Fruit fly (Drosophila melanogaster): Measurements from ENCODE around the gene morgue.

morgue gene

DNA sequence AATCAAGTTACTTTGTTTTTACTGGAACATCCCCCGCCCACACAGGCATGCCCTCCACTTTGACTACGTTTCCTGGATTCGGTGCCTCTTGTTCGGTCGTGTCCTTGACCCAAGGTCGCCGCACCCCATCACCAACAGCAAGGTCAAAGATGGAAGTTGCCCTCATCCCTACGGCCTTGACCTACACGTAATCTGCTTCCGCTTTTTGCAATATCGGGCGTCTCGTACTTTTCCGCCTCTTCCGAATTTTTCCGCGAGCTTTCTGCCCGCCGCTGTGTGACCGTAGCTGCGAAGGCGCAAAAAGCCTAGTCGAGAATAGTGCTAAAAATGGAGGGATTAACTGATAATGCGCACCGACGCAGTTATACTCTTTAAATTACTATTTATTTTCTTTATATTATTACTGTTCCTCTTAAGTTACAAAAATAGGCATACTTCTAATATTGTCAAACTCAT, 12.1 kb upstream of the morgue start, which contains the start of gene Gs1l:
Gene Gs1l, minus strand, starts transcription at position 269 of the 456 bp plus-strand sequence.
- no peak for TF ChIP-seq Jra (GFP tag; optimal IDR thresholded peaks at IDR 0.05)
- no peak for TF ChIP-seq dsf (GFP tag; optimal IDR thresholded peaks at IDR 0.05; ENCODE audit: borderline replicate concordance)
- TF ChIP-seq pan (optimal IDR thresholded peaks at IDR 0.05), result no peak
- TF ChIP-seq CG9705 (GFP tag; optimal IDR thresholded peaks at IDR 0.05), result no peak
- no peak for TF ChIP-seq Abd-B (GFP tag; optimal IDR thresholded peaks at IDR 0.05)
- no peak for TF ChIP-seq Hnf4 (GFP tag; optimal IDR thresholded peaks at IDR 0.05)
- TF ChIP-seq OdsH (GFP tag; optimal IDR thresholded peaks at IDR 0.05), result no peak
- TF ChIP-seq lola (GFP tag; optimal IDR thresholded peaks at IDR 0.05), result no peak
- peak; percentile 25 for TF ChIP-seq Sp1 (GFP tag; optimal IDR thresholded peaks at IDR 0.05)
- no peak for TF ChIP-seq Vsx2 (GFP tag; optimal IDR thresholded peaks at IDR 0.05; ENCODE audit: partially characterized antibody)
- no peak for TF ChIP-seq tai (GFP tag; optimal IDR thresholded peaks at IDR 0.05)
- TF ChIP-seq N (GFP tag; optimal IDR thresholded peaks at IDR 0.05), result no peak
- TF ChIP-seq HLH106 (tag; optimal IDR thresholded peaks at IDR 0.05), result no peak
- no peak for TF ChIP-seq Rel (GFP tag; optimal IDR thresholded peaks at IDR 0.05)
- TF ChIP-seq Rel (tag; optimal IDR thresholded peaks at IDR 0.05), result peak; percentile 26
- TF ChIP-seq woc (GFP tag; optimal IDR thresholded peaks at IDR 0.05), result peak; percentile 56

DNA sequence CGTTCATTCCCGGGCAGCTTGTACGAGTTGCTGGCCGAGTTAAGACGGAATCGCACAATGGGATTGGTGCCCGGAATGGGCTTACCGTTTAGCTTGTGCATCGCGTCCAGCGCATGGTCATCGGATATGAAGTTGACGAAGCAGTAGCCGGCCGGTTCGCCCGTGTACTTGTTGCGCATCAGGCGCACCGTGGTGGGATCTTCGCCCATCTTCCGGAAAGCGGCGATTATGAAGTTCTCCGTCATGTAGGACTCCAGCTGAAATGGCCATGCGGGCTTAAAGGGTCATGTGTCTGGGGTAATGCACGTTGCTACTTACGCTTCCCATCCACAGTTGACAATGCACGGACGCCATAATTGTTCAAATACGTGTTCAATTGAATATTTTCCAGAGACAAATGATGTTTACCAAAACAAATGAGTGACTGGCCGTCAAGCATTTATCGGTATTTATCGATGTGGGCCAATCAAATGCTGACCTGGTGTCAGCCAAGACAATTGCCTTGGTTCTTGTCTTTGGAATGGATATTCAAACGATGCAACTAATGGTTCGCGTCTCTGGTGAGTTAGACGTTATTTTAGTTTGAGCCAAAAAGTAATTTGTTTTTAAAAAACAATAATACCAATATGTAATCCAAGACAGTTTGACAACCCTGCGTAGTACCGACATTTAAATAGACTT, 9.7 kb upstream of the morgue start, which contains the start of the genes Secp43 and ND-B8:
Gene Secp43, minus strand, starts transcription at position 445 of the 681 bp plus-strand sequence.
Gene ND-B8, plus strand, starts transcription at position 618 of the 681 bp plus-strand sequence.
- peak; percentile 15 for TF ChIP-seq rgr (GFP tag; optimal IDR thresholded peaks at IDR 0.05)
- no peak for TF ChIP-seq Hnf4 (GFP tag; optimal IDR thresholded peaks at IDR 0.05)
- TF ChIP-seq sage (GFP tag; optimal IDR thresholded peaks at IDR 0.05), result no peak
- TF ChIP-seq Myc (optimal IDR thresholded peaks at IDR 0.05), result peak; percentile 49
- TF ChIP-seq jim (GFP tag; optimal IDR thresholded peaks at IDR 0.05), result no peak
- no peak for TF ChIP-seq Dfd (GFP tag; optimal IDR thresholded peaks at IDR 0.05)
- no peak for TF ChIP-seq Jra (GFP tag; optimal IDR thresholded peaks at IDR 0.05)
- no peak for TF ChIP-seq foxo (GFP tag; optimal IDR thresholded peaks at IDR 0.05)

DNA sequence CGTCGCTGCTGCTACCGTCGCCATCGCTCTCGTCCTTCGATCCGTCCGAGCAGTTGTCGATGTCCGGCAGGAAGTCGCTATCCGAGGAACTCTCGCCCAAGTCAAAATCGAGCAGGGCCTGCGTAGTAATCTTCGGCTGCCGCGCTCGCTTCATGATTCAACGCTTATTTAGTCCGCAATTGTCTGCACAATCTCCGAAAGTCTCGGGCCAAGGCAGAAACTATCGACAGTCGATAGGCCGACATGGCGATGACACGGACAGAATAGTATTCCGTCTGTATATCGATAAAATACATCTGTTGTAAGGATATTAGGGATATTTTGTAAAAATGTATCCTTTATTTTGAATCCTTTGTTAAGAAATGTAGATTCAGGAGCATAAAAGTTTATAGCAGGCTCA, 8.3 kb upstream of the morgue start, which contains the start of gene CG15439:
Gene CG15439, minus strand, starts transcription at position 241 of the 400 bp plus-strand sequence.
- TF ChIP-seq jim (GFP tag; optimal IDR thresholded peaks at IDR 0.05), result no peak
- no peak for TF ChIP-seq sage (GFP tag; optimal IDR thresholded peaks at IDR 0.05)
- no peak for TF ChIP-seq woc (GFP tag; optimal IDR thresholded peaks at IDR 0.05)
- TF ChIP-seq rgr (GFP tag; optimal IDR thresholded peaks at IDR 0.05), result no peak
- TF ChIP-seq ey (GFP tag; optimal IDR thresholded peaks at IDR 0.05), result no peak
- no peak for TF ChIP-seq Hr78 (GFP tag; optimal IDR thresholded peaks at IDR 0.05)
- TF ChIP-seq fru (GFP tag; optimal IDR thresholded peaks at IDR 0.05), result no peak
- TF ChIP-seq Hnf4 (GFP tag; optimal IDR thresholded peaks at IDR 0.05), result no peak

DNA sequence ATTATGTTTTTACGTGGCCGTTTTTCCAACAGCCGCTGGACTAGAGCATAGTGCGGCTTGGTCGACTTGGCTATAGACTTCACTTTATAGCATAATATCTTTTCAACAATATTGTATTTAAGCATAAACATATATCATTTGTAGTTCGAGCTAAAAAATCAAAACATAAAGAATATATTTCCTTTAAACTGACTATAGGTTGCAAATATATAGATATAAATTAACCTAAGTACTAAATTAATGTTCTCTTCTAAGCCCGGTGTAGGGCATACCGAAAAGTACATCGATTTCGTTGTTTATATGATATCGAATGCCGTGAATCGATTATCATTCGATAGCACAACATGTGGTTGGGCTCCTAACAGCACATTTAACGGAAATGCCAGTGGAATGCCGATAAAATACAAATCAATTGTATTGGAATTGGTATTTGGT, 4.1 kb upstream of the morgue start, which contains the start of gene MFS18:
Gene MFS18, minus strand, starts transcription at position 54 of the 435 bp plus-strand sequence.
- TF ChIP-seq Vsx2 (GFP tag; optimal IDR thresholded peaks at IDR 0.05; ENCODE audit: partially characterized antibody), result no peak
- peak; percentile 77 for TF ChIP-seq Myc (optimal IDR thresholded peaks at IDR 0.05)
- TF ChIP-seq dsf (GFP tag; optimal IDR thresholded peaks at IDR 0.05; ENCODE audit: borderline replicate concordance), result peak; percentile 89
- TF ChIP-seq dl (GFP tag; optimal IDR thresholded peaks at IDR 0.05; ENCODE audit: insufficient read depth in 1 of 2, partially characterized antibody in 2 of 2), result no peak
- TF ChIP-seq OdsH (GFP tag; optimal IDR thresholded peaks at IDR 0.05), result peak; percentile 97
- TF ChIP-seq tai (GFP tag; optimal IDR thresholded peaks at IDR 0.05), result no peak
- peak; percentile 95 for TF ChIP-seq sage (GFP tag; optimal IDR thresholded peaks at IDR 0.05)
- peak; percentile 56 to 96 for TF ChIP-seq foxo (GFP tag; optimal IDR thresholded peaks at IDR 0.05)
- TF ChIP-seq CG32264 (GFP tag; optimal IDR thresholded peaks at IDR 0.05), result peak; percentile 79
- no peak for TF ChIP-seq Mio (GFP tag; optimal IDR thresholded peaks at IDR 0.05)
- no peak for TF ChIP-seq jim (GFP tag; optimal IDR thresholded peaks at IDR 0.05)
- TF ChIP-seq CG9705 (GFP tag; optimal IDR thresholded peaks at IDR 0.05), result peak; percentile 87
- no peak for TF ChIP-seq Hr78 (GFP tag; optimal IDR thresholded peaks at IDR 0.05)
- TF ChIP-seq rgr (GFP tag; optimal IDR thresholded peaks at IDR 0.05), result peak; percentile 96
- TF ChIP-seq Dif (GFP tag; optimal IDR thresholded peaks at IDR 0.05; ENCODE audit: partially characterized antibody), result no peak
- no peak for TF ChIP-seq Dfd (GFP tag; optimal IDR thresholded peaks at IDR 0.05)
- no peak for TF ChIP-seq CrebA (GFP tag; optimal IDR thresholded peaks at IDR 0.05; ENCODE audit: borderline replicate concordance)
- peak; percentile 97 for TF ChIP-seq dmrt93B (GFP tag; optimal IDR thresholded peaks at IDR 0.05)
- TF ChIP-seq GATAd (GFP tag; optimal IDR thresholded peaks at IDR 0.05), result peak; percentile 77
- TF ChIP-seq pan (optimal IDR thresholded peaks at IDR 0.05), result no peak
- TF ChIP-seq psq (GFP tag; optimal IDR thresholded peaks at IDR 0.05), result peak; percentile 95
- TF ChIP-seq Abd-B (GFP tag; optimal IDR thresholded peaks at IDR 0.05), result no peak
- TF ChIP-seq Hnf4 (GFP tag; optimal IDR thresholded peaks at IDR 0.05), result no peak
- TF ChIP-seq usp (GFP tag; optimal IDR thresholded peaks at IDR 0.05), result no peak
- peak; percentile 87 for TF ChIP-seq ey (GFP tag; optimal IDR thresholded peaks at IDR 0.05)
- TF ChIP-seq woc (GFP tag; optimal IDR thresholded peaks at IDR 0.05), result peak; percentile 87
- no peak for TF ChIP-seq lola (GFP tag; optimal IDR thresholded peaks at IDR 0.05)
- TF ChIP-seq Hr83 (GFP tag; optimal IDR thresholded peaks at IDR 0.05; ENCODE audit: poor library complexity, severe bottlenecking), result peak; percentile 50
- TF ChIP-seq sv (GFP tag; optimal IDR thresholded peaks at IDR 0.05), result peak; percentile 97
- peak; percentile 87 for TF ChIP-seq br (GFP tag; optimal IDR thresholded peaks at IDR 0.05)
- peak; percentile 97 for TF ChIP-seq HLH106 (tag; optimal IDR thresholded peaks at IDR 0.05)
- TF ChIP-seq fru (GFP tag; optimal IDR thresholded peaks at IDR 0.05), result peak; percentile 92
- no peak for TF ChIP-seq brk (GFP tag; optimal IDR thresholded peaks at IDR 0.05)
- no peak for TF ChIP-seq N (GFP tag; optimal IDR thresholded peaks at IDR 0.05)
- TF ChIP-seq Rel (GFP tag; optimal IDR thresholded peaks at IDR 0.05), result peak; percentile 39
- TF ChIP-seq Rel (tag; optimal IDR thresholded peaks at IDR 0.05), result peak; percentile 60
- TF ChIP-seq Jra (GFP tag; optimal IDR thresholded peaks at IDR 0.05), result no peak
- peak; percentile 94 for TF ChIP-seq Sp1 (GFP tag; optimal IDR thresholded peaks at IDR 0.05)

Data from whole organism, wandering third instar larva.